Worm (Caenorhabditis elegans) whole organism, late embryonic: Measurements from ENCODE around the gene pri-1.

Experiments
- ahr-1 ChIP-seq: sonication (generic microtip); optimal IDR thresholded peaks from 2 replicates; lab custom pipeline; 2016; ENCODE audit warnings: missing genetic modification characterization, missing compliant biosample characterization
- ama-1 ChIP-seq: fragments of 150-350 bp; optimal IDR thresholded peaks from 2 replicates; lab custom pipeline; 2014
- pat-9 ChIP-seq: fragments of 200-800 bp; sonication (Bioruptor generic); optimal IDR thresholded peaks from 2 replicates; lab custom pipeline; 2018; ENCODE audit warnings: mild to moderate bottlenecking, missing genetic modification characterization, moderate library complexity, missing compliant biosample characterization
- pha-4 ChIP-seq: fragments of 150-350 bp; optimal IDR thresholded peaks from 2 replicates; lab custom pipeline; 2018; ENCODE audit warnings: missing biosample characterization, missing genetic modification reagents, missing genetic modification characterization
- unc-55 ChIP-seq: sonication (generic microtip); optimal IDR thresholded peaks from 2 replicates; lab custom pipeline; 2017; ENCODE audit warnings: missing biosample characterization, missing genetic modification reagents, missing genetic modification characterization
- zip-5 ChIP-seq: sonication (generic microtip); optimal IDR thresholded peaks from 2 replicates; lab custom pipeline; 2016; ENCODE audit warnings: missing genetic modification characterization, missing compliant biosample characterization

DNA sequence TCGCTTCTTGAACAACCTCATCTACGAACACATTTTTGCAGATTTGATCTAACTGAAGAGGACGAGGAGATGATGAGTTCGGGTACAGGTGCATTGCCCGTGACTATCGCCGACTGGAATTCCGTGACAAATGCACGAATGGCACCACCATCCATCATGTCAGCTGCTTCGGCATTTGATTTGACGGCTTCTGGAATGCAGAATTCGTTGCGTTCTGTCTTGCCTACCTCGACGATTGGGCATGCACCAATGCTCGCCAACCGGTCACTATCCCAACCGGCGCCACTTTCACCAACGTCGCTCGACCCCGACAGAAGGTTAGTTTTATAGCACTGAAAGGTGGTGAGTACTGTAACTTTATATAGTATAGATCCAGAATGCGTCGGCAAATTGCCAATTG, 9.4 kb upstream of the pri-1 start:
- TF ChIP-seq ama-1 (lab: Kevin White, UChicago): no peak
- TF ChIP-seq pat-9 (tag; lab: Kevin White, UChicago): no peak
- TF ChIP-seq zip-5 (tag; lab: Kevin White, UChicago): no peak
- TF ChIP-seq ahr-1: no peak
- TF ChIP-seq pha-4 (tag; lab: Kevin White, UChicago): no peak
- TF ChIP-seq unc-55: no peak
